Worm (Caenorhabditis elegans): ENCODE results near the gene Y54G2A.73.

The Y54G2A.73 gene

ce11 chrIV:2982443-2982842 is 26.2 kb downstream of the Y54G2A.73 start (continued):
- no peak for TF ChIP-seq C34B4.2 (tag; optimal IDR thresholded peaks at IDR 0.05)

ce11 chrIV:2978384-2978783 is 30.3 kb downstream of the Y54G2A.73 start, which contains the start of gene lad-2:
lad-2 (minus strand) TSS chrIV:2978484.
- TF ChIP-seq ztf-4 (tag; optimal IDR thresholded peaks at IDR 0.05) (no peak), ceh-90 (tag; optimal IDR thresholded peaks at IDR 0.05) (no peak), ama-1 (optimal IDR thresholded peaks at IDR 0.05) (no peak), egl-27 (tag; optimal IDR thresholded peaks at IDR 0.05) (no peak), zip-4 (GFP tag; optimal IDR thresholded peaks at IDR 0.05) (no peak), lin-13 (GFP tag; optimal IDR thresholded peaks at IDR 0.05) (no peak), sox-4 (tag; optimal IDR thresholded peaks at IDR 0.05) (no peak)

- TF ChIP-seq ztf-4 (tag; optimal IDR thresholded peaks at IDR 0.05) = no peak
- no peak for TF ChIP-seq nhr-90 (tag; optimal IDR thresholded peaks at IDR 0.05; ENCODE audit: poor library complexity)
- TF ChIP-seq F16B12.6 (tag; optimal IDR thresholded peaks at IDR 0.05) = no peak
- TF ChIP-seq unc-86 (tag; optimal IDR thresholded peaks at IDR 0.05) = no peak
- TF ChIP-seq unc-98 (GFP tag; IDR thresholded peaks at IDR 0.05) = no peak
- TF ChIP-seq vab-15 (tag; optimal IDR thresholded peaks at IDR 0.05) = no peak
- no peak for TF ChIP-seq nhr-85 (tag)
- TF ChIP-seq swsn-7 (tag; optimal IDR thresholded peaks at IDR 0.05) = no peak
- TF ChIP-seq tbx-2 (tag; optimal IDR thresholded peaks at IDR 0.05) = no peak
- no peak for TF ChIP-seq egl-27 (tag; optimal IDR thresholded peaks at IDR 0.05)
- TF ChIP-seq xbp-1 (tag; optimal IDR thresholded peaks at IDR 0.05) = no peak
- no peak for TF ChIP-seq nhr-28 (tag; optimal IDR thresholded peaks at IDR 0.05)
- TF ChIP-seq zip-4 (GFP tag; optimal IDR thresholded peaks at IDR 0.05) = no peak
- no peak for TF ChIP-seq lin-39 (tag; optimal IDR thresholded peaks at IDR 0.05)
- no peak for TF ChIP-seq alr-1 (tag; optimal IDR thresholded peaks at IDR 0.05; ENCODE audit: borderline replicate concordance)
Observed at ce11 chrIV:2971060-2971459, 37.6 kb downstream of the Y54G2A.73 start.

ce11 chrIV:2969399-2969990 is 39.2 kb downstream of the Y54G2A.73 start, which contains the start of gene Y54G2A.57:
Y54G2A.57 (plus strand) TSS chrIV:2969940.
- no peak for TF ChIP-seq sox-4 (tag; optimal IDR thresholded peaks at IDR 0.05)
- no peak for TF ChIP-seq xbp-1 (tag; optimal IDR thresholded peaks at IDR 0.05)
- no peak for TF ChIP-seq aha-1 (tag; optimal IDR thresholded peaks at IDR 0.05)
- no peak for TF ChIP-seq dsc-1 (tag; optimal IDR thresholded peaks at IDR 0.05)
- no peak for TF ChIP-seq unc-62 (GFP tag; optimal IDR thresholded peaks at IDR 0.05)
- no peak for TF ChIP-seq unc-130 (tag; optimal IDR thresholded peaks at IDR 0.05)
- no peak for TF ChIP-seq alr-1 (tag; optimal IDR thresholded peaks at IDR 0.05; ENCODE audit: borderline replicate concordance)
- TF ChIP-seq egl-27 (tag; optimal IDR thresholded peaks at IDR 0.05) = no peak
- no peak for TF ChIP-seq C34B4.2 (tag; optimal IDR thresholded peaks at IDR 0.05)
- TF ChIP-seq blmp-1 (tag; optimal IDR thresholded peaks at IDR 0.05) = no peak
- no peak for TF ChIP-seq ztf-4 (tag; optimal IDR thresholded peaks at IDR 0.05)
- TF ChIP-seq ces-1 (GFP tag; optimal IDR thresholded peaks at IDR 0.05) = no peak

ce11 chrIV:2966884-2967283 is 41.8 kb downstream of the Y54G2A.73 start:
- TF ChIP-seq nhr-71 (tag; optimal IDR thresholded peaks at IDR 0.05) (no peak), blmp-1 (tag; optimal IDR thresholded peaks at IDR 0.05) (no peak), lin-35 (GFP tag; optimal IDR thresholded peaks at IDR 0.05) (no peak), tlp-1 (tag; optimal IDR thresholded peaks at IDR 0.05) (no peak), nhr-47 (tag; optimal IDR thresholded peaks at IDR 0.05) (no peak), Y116A8C.19 (tag; optimal IDR thresholded peaks at IDR 0.05; ENCODE audit: borderline replicate concordance) (no peak), sup-37 (GFP tag; optimal IDR thresholded peaks at IDR 0.05) (no peak), tbx-2 (tag; optimal IDR thresholded peaks at IDR 0.05) (no peak), sptf-1 (tag; optimal IDR thresholded peaks at IDR 0.05) (no peak), lin-39 (tag; optimal IDR thresholded peaks at IDR 0.05) (no peak)

All from whole organism, L1 larva.